Worm (Caenorhabditis elegans) whole organism, mixed stage, embryonic: Measurements from ENCODE around the gene cyp-32B1.

Experiments
- blmp-1 ChIP-seq: fragments of 150-350 bp; optimal IDR thresholded peaks from 2 replicates; lab custom pipeline; 2014; ENCODE audit warnings: missing biosample characterization, missing genetic modification characterization
- cnd-1 ChIP-seq: fragments of 200-800 bp; sonication (Bioruptor generic); optimal IDR thresholded peaks from 2 replicates; lab custom pipeline; 2018; ENCODE audit warnings: mild to moderate bottlenecking, missing genetic modification characterization, missing compliant biosample characterization
- elt-3 ChIP-seq: fragments of 150-350 bp; optimal IDR thresholded peaks from 2 replicates; lab custom pipeline; 2014; ENCODE audit warnings: missing biosample characterization, missing genetic modification characterization
- lsy-2 ChIP-seq: fragments of 150-350 bp; optimal IDR thresholded peaks from 2 replicates; lab custom pipeline; 2014; ENCODE audit warnings: missing biosample characterization, missing genetic modification characterization
- mls-2 ChIP-seq: sonication (generic microtip); optimal IDR thresholded peaks from 2 replicates; lab custom pipeline; 2016; ENCODE audit warnings: mild to moderate bottlenecking, missing genetic modification characterization, moderate library complexity, missing compliant biosample characterization
- nhr-12 ChIP-seq: fragments of 150-350 bp; optimal IDR thresholded peaks from 2 replicates; lab custom pipeline; 2014; ENCODE audit warnings: missing biosample characterization, missing genetic modification characterization
- nhr-76 ChIP-seq: sonication (generic microtip); optimal IDR thresholded peaks from 2 replicates; lab custom pipeline; 2017; ENCODE audit warnings: missing biosample characterization, missing genetic modification characterization
- pha-4 ChIP-seq: fragments of 150-350 bp; optimal IDR thresholded peaks from 2 replicates; lab custom pipeline; 2018; ENCODE audit warnings: missing biosample characterization, missing genetic modification reagents, missing genetic modification characterization
- zip-8 ChIP-seq: fragments of 150-350 bp; optimal IDR thresholded peaks from 2 replicates; lab custom pipeline; 2014; ENCODE audit warnings: missing biosample characterization, missing genetic modification characterization

DNA sequence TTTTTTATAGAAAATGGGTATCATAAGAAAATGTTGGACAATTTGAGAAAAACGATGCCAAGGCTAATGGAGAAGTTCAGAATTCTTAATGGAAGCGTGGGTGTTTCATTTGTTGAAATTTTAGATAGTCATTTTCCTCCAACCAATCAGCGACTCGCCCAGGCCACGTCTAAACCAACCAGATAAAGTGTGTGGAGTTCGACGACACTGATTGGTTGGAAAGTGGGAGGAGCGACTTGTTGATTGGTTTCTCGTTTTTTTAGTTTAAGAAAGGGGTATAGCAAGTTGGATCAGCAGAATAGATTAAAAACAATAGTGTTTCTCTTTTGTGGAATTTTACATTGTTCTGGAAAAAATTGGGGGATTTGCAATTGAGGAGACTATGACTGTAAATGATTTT lies 6.3 kb upstream of the cyp-32B1 start:
- TF ChIP-seq cnd-1 (tag; lab: Kevin White, UChicago) (no peak), elt-3 (tag; lab: Kevin White, UChicago) (no peak), nhr-12 (tag; lab: Kevin White, UChicago) (no peak), lsy-2 (no peak), pha-4 (no peak), zip-8 (no peak), mls-2 (tag; lab: Kevin White, UChicago) (no peak), nhr-76 (no peak), blmp-1 (tag; lab: Kevin White, UChicago) (no peak)
